Fruit fly (Drosophila melanogaster): ENCODE results near the gene Liprin-alpha.

Liprin-alpha gene

dm6 chr2L:6683992-6684882 is 39.5 kb upstream of the Liprin-alpha start, which contains the start of gene Nhe3 (continued):
- TF ChIP-seq dsf (GFP tag; optimal IDR thresholded peaks at IDR 0.05; ENCODE audit: borderline replicate concordance), result peak; percentile 37
- TF ChIP-seq CG32264 (GFP tag; optimal IDR thresholded peaks at IDR 0.05), result no peak

- TF ChIP-seq pan (optimal IDR thresholded peaks at IDR 0.05), result no peak
- TF ChIP-seq Dif (GFP tag; optimal IDR thresholded peaks at IDR 0.05; ENCODE audit: partially characterized antibody), result no peak
Measured at dm6 chr2L:6686612-6687011, 37.1 kb upstream of the Liprin-alpha start, which contains the start of gene CG11327. Gene CG11327 (minus strand): TSS chr2L:6686712.

- TF ChIP-seq h (GFP tag; optimal IDR thresholded peaks at IDR 0.05) (peak; percentile 2), dmrt93B (GFP tag; optimal IDR thresholded peaks at IDR 0.05) (no peak)
Measured at dm6 chr2L:6692048-6692447, 31.7 kb upstream of the Liprin-alpha start.

- TF ChIP-seq CG9705 (GFP tag; optimal IDR thresholded peaks at IDR 0.05), result peak; percentile 18
- TF ChIP-seq fru (GFP tag; optimal IDR thresholded peaks at IDR 0.05), result peak; percentile 49
- TF ChIP-seq usp (GFP tag; optimal IDR thresholded peaks at IDR 0.05), result no peak
- peak in 1 of 2 experiments; percentile 56 for TF ChIP-seq foxo (GFP tag; optimal IDR thresholded peaks at IDR 0.05)
- no peak for TF ChIP-seq dsf (GFP tag; optimal IDR thresholded peaks at IDR 0.05; ENCODE audit: borderline replicate concordance)
- TF ChIP-seq woc (GFP tag; optimal IDR thresholded peaks at IDR 0.05), result peak; percentile 35
- peak; percentile 65 for TF ChIP-seq h (GFP tag; optimal IDR thresholded peaks at IDR 0.05)
- peak; percentile 23 for TF ChIP-seq ey (GFP tag; optimal IDR thresholded peaks at IDR 0.05)
- TF ChIP-seq CG32264 (GFP tag; optimal IDR thresholded peaks at IDR 0.05), result no peak
- TF ChIP-seq N (GFP tag; optimal IDR thresholded peaks at IDR 0.05), result no peak
- TF ChIP-seq dl (GFP tag; optimal IDR thresholded peaks at IDR 0.05; ENCODE audit: insufficient read depth in 1 of 2, partially characterized antibody in 2 of 2), result no peak
- peak; percentile 40 for TF ChIP-seq psq (GFP tag; optimal IDR thresholded peaks at IDR 0.05)
- peak; percentile 24 for TF ChIP-seq rgr (GFP tag; optimal IDR thresholded peaks at IDR 0.05)
- no peak for TF ChIP-seq jim (GFP tag; optimal IDR thresholded peaks at IDR 0.05)
- TF ChIP-seq CrebA (GFP tag; optimal IDR thresholded peaks at IDR 0.05; ENCODE audit: borderline replicate concordance), result no peak
- TF ChIP-seq Abd-B (GFP tag; optimal IDR thresholded peaks at IDR 0.05), result no peak
- peak; percentile 37 for TF ChIP-seq br (GFP tag; optimal IDR thresholded peaks at IDR 0.05)
- TF ChIP-seq Sp1 (GFP tag; optimal IDR thresholded peaks at IDR 0.05), result peak; percentile 65
- TF ChIP-seq GATAd (GFP tag; optimal IDR thresholded peaks at IDR 0.05), result no peak
- no peak for TF ChIP-seq Jra (GFP tag; optimal IDR thresholded peaks at IDR 0.05)
- TF ChIP-seq HLH106 (tag; optimal IDR thresholded peaks at IDR 0.05), result peak; percentile 52
- TF ChIP-seq OdsH (GFP tag; optimal IDR thresholded peaks at IDR 0.05), result peak; percentile 45
Measured at dm6 chr2L:6693794-6694254, 29.9 kb upstream of the Liprin-alpha start.

- TF ChIP-seq N (GFP tag; optimal IDR thresholded peaks at IDR 0.05) (no peak), br (GFP tag; optimal IDR thresholded peaks at IDR 0.05) (no peak), dsf (GFP tag; optimal IDR thresholded peaks at IDR 0.05; ENCODE audit: borderline replicate concordance) (no peak), lola (GFP tag; optimal IDR thresholded peaks at IDR 0.05) (no peak), OdsH (GFP tag; optimal IDR thresholded peaks at IDR 0.05) (no peak), Abd-B (GFP tag; optimal IDR thresholded peaks at IDR 0.05) (no peak), sage (GFP tag; optimal IDR thresholded peaks at IDR 0.05) (no peak), ey (GFP tag; optimal IDR thresholded peaks at IDR 0.05) (no peak), pan (optimal IDR thresholded peaks at IDR 0.05) (no peak), brk (GFP tag; optimal IDR thresholded peaks at IDR 0.05) (no peak), Mio (GFP tag; optimal IDR thresholded peaks at IDR 0.05) (no peak), CG9705 (GFP tag; optimal IDR thresholded peaks at IDR 0.05) (no peak), GATAd (GFP tag; optimal IDR thresholded peaks at IDR 0.05) (no peak), Jra (GFP tag; optimal IDR thresholded peaks at IDR 0.05) (no peak), CG32264 (GFP tag; optimal IDR thresholded peaks at IDR 0.05) (no peak), Sp1 (GFP tag; optimal IDR thresholded peaks at IDR 0.05) (no peak), woc (GFP tag; optimal IDR thresholded peaks at IDR 0.05) (no peak), h (GFP tag; optimal IDR thresholded peaks at IDR 0.05) (no peak)
Measured at dm6 chr2L:6696229-6696628, 27.5 kb upstream of the Liprin-alpha start.
